Worm (Caenorhabditis elegans) whole organism, L4/young adult: ENCODE data around the gene ndx-3.
A peak's percentile ranks its signal among the peaks of the same experiment; 100 is the strongest.

Experiments
- W03F9.2 ChIP-seq: fragments of 150-350 bp; optimal IDR thresholded peaks from 2 replicates; lab custom pipeline; 2014; ENCODE audit warnings: missing biosample characterization, missing genetic modification characterization
- dao-5 ChIP-seq: sonication (generic microtip); optimal IDR thresholded peaks from 2 replicates; lab custom pipeline; 2016; ENCODE audit warnings: missing genotype, missing genetic modification characterization, moderate library complexity, missing compliant biosample characterization
- him-1 ChIP-seq: sonication (generic microtip); optimal IDR thresholded peaks from 2 replicates; lab custom pipeline; 2016; ENCODE audit warnings: missing genotype, missing genetic modification reagents, missing genetic modification characterization, missing compliant biosample characterization

ndx-3 gene

DNA sequence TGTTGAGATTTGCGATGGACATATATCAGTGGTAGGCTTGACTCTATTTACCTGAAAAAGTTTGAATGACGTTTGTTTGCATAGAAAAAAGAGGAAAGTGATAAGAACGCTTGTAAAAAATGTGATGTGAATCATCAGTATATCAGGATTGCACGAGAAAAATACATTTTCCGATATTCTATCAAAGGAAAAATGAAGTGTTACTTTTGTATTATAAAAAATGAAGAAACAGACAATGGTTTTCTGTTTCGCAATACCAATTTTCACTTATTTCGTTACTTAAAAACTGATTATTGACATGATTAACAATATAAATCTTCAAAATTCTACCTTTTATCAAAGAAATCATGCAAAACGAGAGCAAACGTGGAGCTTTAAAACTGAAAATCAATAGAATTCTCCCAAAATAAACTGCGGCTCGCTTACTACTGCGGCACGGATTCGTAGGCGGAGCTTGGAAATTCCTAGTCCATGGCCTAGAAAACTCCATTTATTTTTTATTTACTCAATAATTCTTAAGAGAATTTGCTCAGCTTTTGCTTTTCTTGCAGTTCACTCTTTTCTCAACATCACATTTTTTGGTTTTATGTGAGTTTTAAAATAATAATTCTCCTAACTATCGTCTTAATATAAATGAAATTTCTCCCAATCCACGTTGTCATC is 40.3 kb downstream of the ndx-3 start, which contains the start of the genes eif-1 and vps-24:
TSS of gene eif-1 (minus strand) at position 51 of the 663 bp plus-strand sequence.
TSS of gene vps-24 (plus strand) at position 469 of the 663 bp plus-strand sequence.
- TF ChIP-seq W03F9.2: peak; percentile 33
- no peak for TF ChIP-seq dao-5 (tag; lab: Kevin White, UChicago)
- TF ChIP-seq him-1 (tag; lab: Kevin White, UChicago): no peak

DNA sequence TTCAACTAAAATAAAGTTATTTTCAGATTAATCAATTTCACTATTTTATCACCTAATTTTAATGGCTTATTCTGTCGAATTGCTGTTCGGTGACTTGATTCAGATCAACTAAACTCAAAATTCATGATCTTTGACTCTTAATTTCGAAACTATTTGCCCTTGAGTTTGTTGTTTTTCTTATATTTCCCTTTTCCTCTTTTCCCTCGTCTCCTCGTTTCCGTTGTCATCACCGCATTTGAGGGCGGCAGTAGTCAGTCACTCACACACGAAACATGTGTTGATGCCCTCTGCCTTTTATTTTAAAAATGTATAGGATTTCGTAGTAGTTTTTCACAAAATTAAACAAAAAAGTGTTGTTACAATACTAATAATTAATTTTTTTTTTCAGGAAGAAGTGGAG is 41.5 kb downstream of the ndx-3 start, which contains the start of gene rnh-1.0:
TSS of gene rnh-1.0 (plus strand) at position 389 of the 400 bp plus-strand sequence.
- TF ChIP-seq him-1 (tag; lab: Kevin White, UChicago): no peak
- TF ChIP-seq dao-5 (tag; lab: Kevin White, UChicago): no peak
- no peak for TF ChIP-seq W03F9.2

DNA sequence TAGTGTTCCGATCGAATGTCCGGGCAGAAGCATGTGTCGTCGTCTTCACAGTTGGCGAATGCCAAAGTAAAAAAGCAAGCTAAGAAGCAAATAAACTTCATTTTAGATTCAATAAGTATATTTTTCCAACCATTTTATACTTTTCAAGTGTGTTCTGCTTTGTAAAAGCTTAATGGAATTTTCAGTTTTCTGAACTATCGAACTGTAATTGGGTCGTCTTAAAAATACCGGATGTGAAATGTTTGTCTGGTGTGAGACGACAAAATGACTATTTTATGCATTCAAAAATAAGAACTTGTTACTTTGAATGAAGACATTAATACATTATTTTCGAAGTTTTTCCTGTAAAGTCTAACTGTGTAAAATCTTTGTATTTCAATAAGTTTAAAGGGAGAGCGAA is 45.3 kb downstream of the ndx-3 start, which contains the start of gene F59A6.11:
TSS of gene F59A6.11 (minus strand) at position 101 of the 400 bp plus-strand sequence.
- TF ChIP-seq dao-5 (tag; lab: Kevin White, UChicago) (no peak), W03F9.2 (no peak), him-1 (tag; lab: Kevin White, UChicago) (no peak)

DNA sequence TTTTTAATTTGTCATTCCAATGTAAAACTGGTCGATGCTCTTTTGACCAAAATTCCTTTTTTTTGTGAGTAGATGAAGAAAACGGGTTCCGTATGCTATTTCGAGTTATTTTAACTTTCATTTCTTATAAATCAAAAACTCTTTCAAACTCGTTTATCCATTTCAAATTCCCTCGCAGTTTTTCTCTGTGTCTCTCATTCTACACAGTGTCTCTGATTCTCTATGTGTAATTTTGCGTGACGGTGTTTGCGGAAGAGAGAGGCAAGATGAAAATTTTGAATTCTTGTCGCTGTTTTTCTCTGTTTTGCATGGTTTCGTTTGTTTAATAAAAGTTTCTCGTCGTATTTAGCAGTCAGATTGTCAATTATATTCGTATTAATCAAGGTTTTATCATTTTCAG is 45.7 kb downstream of the ndx-3 start, which contains the start of gene citk-2:
TSS of gene citk-2 (plus strand) at position 399 of the 400 bp plus-strand sequence.
- no peak for TF ChIP-seq dao-5 (tag; lab: Kevin White, UChicago)

ce11 chrII:5001866-5002265 is 48.5 kb downstream of the ndx-3 start:
- TF ChIP-seq W03F9.2: no peak
- TF ChIP-seq him-1 (tag; lab: Kevin White, UChicago): no peak
- no peak for TF ChIP-seq dao-5 (tag; lab: Kevin White, UChicago)

DNA sequence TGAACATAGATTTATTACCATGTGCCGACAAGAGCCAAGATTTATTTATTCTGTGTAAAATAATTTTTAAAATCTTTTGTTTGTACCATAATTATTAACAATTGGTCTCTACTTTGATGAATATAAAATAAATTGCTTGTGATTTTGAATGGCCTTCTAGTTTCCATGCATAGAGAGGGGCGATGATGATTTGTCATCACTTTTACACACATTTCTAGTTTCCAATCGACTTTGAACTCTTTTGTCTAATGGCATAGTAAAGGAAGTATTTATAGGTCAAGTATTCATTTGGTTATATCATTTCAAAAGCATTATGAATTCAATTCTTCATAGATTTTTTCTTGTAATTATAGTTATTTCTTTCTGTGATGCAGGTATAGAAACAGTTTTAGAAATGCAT is 50.3 kb downstream of the ndx-3 start, which contains the start of gene F59A6.10:
TSS of gene F59A6.10 (plus strand) at position 301 of the 400 bp plus-strand sequence.
- no peak for TF ChIP-seq W03F9.2
- no peak for TF ChIP-seq dao-5 (tag; lab: Kevin White, UChicago)
- no peak for TF ChIP-seq him-1 (tag; lab: Kevin White, UChicago)
